Fruit fly (Drosophila melanogaster) whole organism, adult: Measurements from ENCODE around the gene pont.

Experiments used
- CG11617 ChIP-seq: fragments of 200-800 bp; sonication (Bioruptor generic); optimal IDR thresholded peaks from 2 replicates; lab custom pipeline; 2017; ENCODE audit warnings: mild to moderate bottlenecking, missing biosample characterization, missing genetic modification reagents, missing genetic modification characterization
- CG12768 ChIP-seq: fragments of 200-800 bp; sonication (Bioruptor generic); optimal IDR thresholded peaks from 2 replicates; lab custom pipeline; 2017; ENCODE audit warnings: missing biosample characterization, missing genetic modification characterization, mild to moderate bottlenecking, moderate library complexity, missing genetic modification reagents
- CG14711 ChIP-seq: fragments of 200-800 bp; sonication (Bioruptor generic); optimal IDR thresholded peaks from 2 replicates; lab custom pipeline; 2018; ENCODE audit warnings: missing biosample characterization, mild to moderate bottlenecking, missing genetic modification characterization, moderate library complexity
- CG1620 ChIP-seq: fragments of 200-800 bp; sonication (Bioruptor generic); optimal IDR thresholded peaks from 2 replicates; lab custom pipeline; 2016; ENCODE audit warnings: missing biosample characterization, missing genetic modification characterization
- CG33017 ChIP-seq: fragments of 200-800 bp; sonication (Bioruptor generic); optimal IDR thresholded peaks from 2 replicates; lab custom pipeline; 2018; ENCODE audit warnings: missing biosample characterization, mild to moderate bottlenecking, missing genetic modification characterization, moderate library complexity
- CG5204 ChIP-seq: fragments of 200-800 bp; sonication (Bioruptor generic); optimal IDR thresholded peaks from 2 replicates; lab custom pipeline; 2016; ENCODE audit warnings: missing biosample characterization, missing genetic modification characterization
- CG7045 ChIP-seq: fragments of 200-800 bp; sonication (Bioruptor generic); optimal IDR thresholded peaks from 2 replicates; lab custom pipeline; 2017; ENCODE audit warnings: missing biosample characterization, mild to moderate bottlenecking, missing genetic modification characterization
- CG7101 ChIP-seq: fragments of 200-800 bp; sonication (Bioruptor generic); optimal IDR thresholded peaks from 2 replicates; lab custom pipeline; 2018; ENCODE audit warnings: missing biosample characterization, mild to moderate bottlenecking, missing genetic modification characterization, moderate library complexity
- Clk ChIP-seq: fragments of 200-800 bp; sonication (Bioruptor generic); optimal IDR thresholded peaks from 2 replicates; lab custom pipeline; 2017; ENCODE audit warnings: missing biosample characterization, missing genetic modification characterization
- Crg-1 ChIP-seq: fragments of 200-800 bp; sonication (Bioruptor generic); optimal IDR thresholded peaks from 2 replicates; lab custom pipeline; 2016; ENCODE audit warnings: missing biosample characterization, missing genetic modification characterization
- Hr96 ChIP-seq: fragments of 200-800 bp; sonication (Bioruptor generic); optimal IDR thresholded peaks from 2 replicates; lab custom pipeline; 2016; ENCODE audit warnings: missing biosample characterization, missing genetic modification characterization
- Mnt ChIP-seq: fragments of 200-800 bp; sonication (Bioruptor generic); optimal IDR thresholded peaks from 2 replicates; lab custom pipeline; 2016; ENCODE audit warnings: missing biosample characterization, mild to moderate bottlenecking, missing genetic modification characterization
- bab1 ChIP-seq: fragments of 200-800 bp; sonication (Bioruptor generic); optimal IDR thresholded peaks from 3 replicates; lab custom pipeline; 2019; ENCODE audit warnings: missing biosample characterization, mild to moderate bottlenecking, missing genetic modification characterization, moderate library complexity
- cic ChIP-seq: fragments of 200-800 bp; sonication (Bioruptor generic); optimal IDR thresholded peaks from 2 replicates; lab custom pipeline; 2017; ENCODE audit warnings: missing biosample characterization, mild to moderate bottlenecking, missing genetic modification characterization, moderate library complexity
- cnc ChIP-seq, 2 experiments: fragments of >200 bp; optimal IDR thresholded peaks; 2 replicates each; lab custom pipeline; 2017
- kay ChIP-seq: fragments of 200-800 bp; sonication (Bioruptor generic); peaks from one replicate; lab custom pipeline; 2016; ENCODE audit warnings: missing biosample characterization, missing genetic modification characterization, borderline replicate concordance
- ovo ChIP-seq: fragments of 200-800 bp; sonication (Bioruptor generic); optimal IDR thresholded peaks from 2 replicates; lab custom pipeline; 2016; ENCODE audit warnings: missing biosample characterization, missing genetic modification characterization
- pad ChIP-seq: fragments of 200-800 bp; sonication (Bioruptor generic); optimal IDR thresholded peaks from 3 replicates; lab custom pipeline; 2017; ENCODE audit warnings: missing biosample characterization, missing genetic modification characterization, mild to moderate bottlenecking, moderate library complexity, missing genetic modification reagents
- tj ChIP-seq: fragments of 200-800 bp; sonication (Bioruptor generic); optimal IDR thresholded peaks from 3 replicates; lab custom pipeline; 2017; ENCODE audit warnings: missing biosample characterization, mild to moderate bottlenecking, missing genetic modification characterization, moderate library complexity
- toe ChIP-seq: fragments of 200-800 bp; sonication (Bioruptor generic); optimal IDR thresholded peaks from 2 replicates; lab custom pipeline; 2016; ENCODE audit warnings: missing biosample characterization, missing genetic modification characterization

pont gene

dm6 chr3R:10272695-10273094 is 10.8 kb downstream of the pont start:
- TF ChIP-seq CG1620 (GFP tag; lab: Kevin White, UChicago) (no peak), kay (no peak), CG12768 (GFP tag; lab: Kevin White, UChicago) (no peak), CG14711 (tag; lab: Kevin White, UChicago) (no peak), Crg-1 (no peak), CG7045 (GFP tag; lab: Kevin White, UChicago) (no peak), pad (GFP tag; lab: Kevin White, UChicago) (no peak), CG5204 (GFP tag; lab: Kevin White, UChicago) (no peak), cnc (optimal IDR thresholded peaks at IDR 0.05; lab: Kevin White, UChicago) (no peak), Mnt (GFP tag; lab: Kevin White, UChicago) (no peak), Clk (GFP tag; lab: Kevin White, UChicago) (no peak), ovo (GFP tag; lab: Kevin White, UChicago) (no peak), CG33017 (tag; lab: Kevin White, UChicago) (no peak), tj (GFP tag; lab: Kevin White, UChicago) (no peak), CG11617 (GFP tag; lab: Kevin White, UChicago) (no peak), toe (GFP tag; lab: Kevin White, UChicago) (no peak)

DNA sequence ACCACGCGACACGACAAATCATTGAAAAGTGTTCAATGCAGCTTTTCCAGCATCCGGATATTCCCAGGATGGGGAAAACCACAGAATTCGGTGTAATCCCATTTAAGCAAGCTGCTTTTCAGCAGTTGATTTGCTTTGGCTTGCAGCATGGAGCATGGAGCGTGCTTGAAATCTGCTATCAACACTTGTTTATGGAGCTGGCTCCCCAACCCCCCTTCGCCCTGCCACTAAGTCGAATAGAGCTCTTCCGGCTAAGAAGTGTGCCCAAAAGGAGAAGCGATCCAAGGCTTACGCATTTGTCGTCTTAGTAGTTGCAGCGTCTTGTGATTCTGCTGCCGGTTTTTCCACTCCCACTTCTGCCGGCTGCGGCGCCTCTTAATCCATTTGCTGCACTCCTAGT is 12.4 kb downstream of the pont start:
- TF ChIP-seq Clk (GFP tag; lab: Kevin White, UChicago) (no peak), cnc (optimal IDR thresholded peaks at IDR 0.05; lab: Kevin White, UChicago) (no peak), CG14711 (tag; lab: Kevin White, UChicago) (no peak), bab1 (no peak), kay (no peak)

DNA sequence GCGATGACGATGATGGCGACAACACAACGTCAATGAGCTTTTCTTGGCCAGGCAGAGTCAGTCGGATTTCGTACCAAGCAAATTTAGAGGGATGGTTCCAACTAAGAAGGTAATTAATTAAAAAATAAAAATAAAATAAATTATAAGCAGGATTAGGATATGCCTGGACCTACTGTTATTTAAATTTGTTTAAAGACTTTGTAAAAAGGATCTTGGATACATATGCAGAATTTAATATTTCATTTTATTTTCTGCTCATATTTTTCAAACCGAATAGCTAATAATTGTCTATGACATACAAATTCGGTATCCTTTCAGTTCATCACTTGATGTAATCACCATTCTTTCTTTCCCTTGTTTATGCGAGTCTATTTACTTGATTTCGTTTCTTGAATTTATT is 12.9 kb downstream of the pont start:
- TF ChIP-seq CG11617 (GFP tag; lab: Kevin White, UChicago) (no peak), bab1 (no peak), CG14711 (tag; lab: Kevin White, UChicago) (no peak), Crg-1 (no peak), Mnt (GFP tag; lab: Kevin White, UChicago) (no peak), pad (GFP tag; lab: Kevin White, UChicago) (no peak), cic (GFP tag; lab: Kevin White, UChicago) (no peak), CG33017 (tag; lab: Kevin White, UChicago) (no peak), CG1620 (GFP tag; lab: Kevin White, UChicago) (no peak), CG7101 (tag; lab: Kevin White, UChicago) (no peak), Hr96 (GFP tag; lab: Kevin White, UChicago) (no peak), cnc (optimal IDR thresholded peaks at IDR 0.05; lab: Kevin White, UChicago) (no peak), kay (no peak), tj (GFP tag; lab: Kevin White, UChicago) (no peak), CG5204 (GFP tag; lab: Kevin White, UChicago) (no peak), toe (GFP tag; lab: Kevin White, UChicago) (no peak), CG7045 (GFP tag; lab: Kevin White, UChicago) (no peak), ovo (GFP tag; lab: Kevin White, UChicago) (no peak)

DNA sequence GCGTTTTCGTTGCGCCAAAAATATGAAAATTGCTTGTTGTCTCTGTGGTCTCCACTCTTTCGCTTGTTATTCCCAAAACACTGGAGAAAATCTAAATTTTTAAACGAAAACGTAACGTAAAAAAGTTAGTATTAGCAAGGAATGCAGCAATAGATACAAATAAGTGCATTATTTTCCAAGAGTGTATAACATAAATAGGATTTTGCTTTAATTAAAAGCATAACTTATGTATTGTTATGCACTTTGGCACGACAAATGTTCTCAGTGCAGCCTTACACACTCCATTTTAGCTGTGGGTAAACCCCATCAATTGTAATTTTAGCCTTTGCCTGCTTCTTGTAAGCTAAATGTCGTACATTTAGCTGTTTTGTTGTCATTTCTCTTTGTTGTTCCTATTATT is 14.1 kb downstream of the pont start:
- TF ChIP-seq tj (GFP tag; lab: Kevin White, UChicago) (no peak), Clk (GFP tag; lab: Kevin White, UChicago) (no peak), CG7045 (GFP tag; lab: Kevin White, UChicago) (no peak), kay (no peak), CG14711 (tag; lab: Kevin White, UChicago) (no peak), CG11617 (GFP tag; lab: Kevin White, UChicago) (no peak), toe (GFP tag; lab: Kevin White, UChicago) (no peak), CG7101 (tag; lab: Kevin White, UChicago) (no peak), CG5204 (GFP tag; lab: Kevin White, UChicago) (no peak), pad (GFP tag; lab: Kevin White, UChicago) (no peak), Crg-1 (no peak), Mnt (GFP tag; lab: Kevin White, UChicago) (no peak), CG1620 (GFP tag; lab: Kevin White, UChicago) (no peak), cnc (optimal IDR thresholded peaks at IDR 0.05; lab: Kevin White, UChicago) (no peak)

DNA sequence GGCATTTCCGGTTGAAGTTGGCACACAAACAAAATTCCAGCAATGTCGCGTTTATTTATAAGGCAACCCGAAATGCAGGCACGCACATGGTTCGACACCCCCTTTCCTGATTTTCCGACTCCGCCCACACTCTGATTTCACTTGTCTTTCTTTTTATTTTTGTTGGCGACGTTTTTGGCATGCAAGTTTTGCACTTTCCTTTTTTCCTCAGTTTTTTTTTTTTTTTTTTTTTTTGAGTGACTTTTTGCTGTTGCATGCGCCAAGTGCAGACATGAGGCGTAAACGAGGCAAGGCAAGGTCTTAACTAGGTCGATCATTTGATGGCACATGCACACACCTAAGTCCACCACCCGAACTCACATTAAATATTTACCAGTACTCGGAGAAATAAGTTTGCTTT is 20.2 kb downstream of the pont start:
- TF ChIP-seq tj (GFP tag; lab: Kevin White, UChicago) (peak; percentile 2), bab1 (no peak), CG7101 (tag; lab: Kevin White, UChicago) (no peak), Mnt (GFP tag; lab: Kevin White, UChicago) (no peak), Crg-1 (no peak), kay (peak; percentile 5)

DNA sequence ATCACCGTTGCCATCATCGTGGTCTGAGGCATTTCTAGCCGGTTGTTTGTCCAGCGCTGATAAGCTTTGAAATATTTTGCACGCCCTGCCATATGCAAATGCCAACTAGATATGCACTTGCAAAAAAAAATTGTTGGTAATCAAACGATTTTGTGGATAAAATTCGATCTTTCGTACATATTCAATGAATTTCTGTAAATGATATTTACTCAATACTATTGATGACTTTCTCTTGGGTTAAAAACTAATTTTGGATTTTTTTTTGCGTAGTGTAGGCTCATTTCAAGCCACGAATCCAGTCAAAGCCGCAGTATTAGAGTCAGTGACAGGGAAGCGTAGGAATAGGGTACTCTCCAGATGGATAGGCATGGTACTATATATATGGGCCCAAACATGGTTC is 21.2 kb downstream of the pont start:
- no peak for TF ChIP-seq tj (GFP tag; lab: Kevin White, UChicago)
- no peak for TF ChIP-seq kay
- TF ChIP-seq CG5204 (GFP tag; lab: Kevin White, UChicago): no peak
- TF ChIP-seq CG7101 (tag; lab: Kevin White, UChicago): no peak
- TF ChIP-seq cic (GFP tag; lab: Kevin White, UChicago): no peak
- TF ChIP-seq Clk (GFP tag; lab: Kevin White, UChicago): no peak
- TF ChIP-seq toe (GFP tag; lab: Kevin White, UChicago): no peak
- TF ChIP-seq CG1620 (GFP tag; lab: Kevin White, UChicago): no peak

DNA sequence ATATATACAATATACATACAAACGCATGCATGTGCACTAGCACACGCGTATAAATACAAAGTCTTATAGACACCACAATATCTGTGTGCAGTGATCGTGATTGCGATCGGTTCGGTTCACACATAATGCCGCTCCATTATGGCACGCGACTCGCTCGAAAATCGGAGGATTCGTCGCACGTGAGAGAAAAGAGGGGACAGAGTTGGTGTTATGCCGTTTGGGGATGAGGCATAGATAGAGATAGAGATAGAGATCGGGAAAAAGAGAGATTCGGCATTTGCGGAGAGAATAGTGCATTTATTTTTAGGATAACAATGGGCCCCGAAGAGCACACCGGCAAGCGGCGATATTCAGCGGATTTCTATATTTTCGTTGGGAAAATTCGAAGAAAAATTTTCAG is 22.2 kb downstream of the pont start:
- no peak for TF ChIP-seq CG1620 (GFP tag; lab: Kevin White, UChicago)
- peak; percentile 1 for TF ChIP-seq kay
- no peak for TF ChIP-seq toe (GFP tag; lab: Kevin White, UChicago)
- TF ChIP-seq Hr96 (GFP tag; lab: Kevin White, UChicago): no peak
- TF ChIP-seq bab1: no peak
- TF ChIP-seq CG5204 (GFP tag; lab: Kevin White, UChicago): no peak
